Fruit fly (Drosophila melanogaster) whole organism, pupa: ENCODE data around the gene CadN.

Experiments used
- CG13204 ChIP-seq: fragments of 200-800 bp; sonication (Bioruptor generic); optimal IDR thresholded peaks from 2 replicates; lab custom pipeline; 2018; ENCODE audit warnings: missing biosample characterization, mild to moderate bottlenecking, missing genetic modification characterization, moderate library complexity
- CG14655 ChIP-seq: fragments of 200-800 bp; sonication (Bioruptor generic); optimal IDR thresholded peaks from 3 replicates; lab custom pipeline; 2017; ENCODE audit warnings: mild to moderate bottlenecking, missing biosample characterization, missing genetic modification reagents, missing genetic modification characterization
- CG15710 ChIP-seq: fragments of 200-800 bp; sonication (Bioruptor generic); optimal IDR thresholded peaks from 2 replicates; lab custom pipeline; 2018; ENCODE audit warnings: missing biosample characterization, mild to moderate bottlenecking, missing genetic modification characterization, moderate library complexity
- CG32121 ChIP-seq: fragments of 200-800 bp; sonication (Bioruptor generic); IDR thresholded peaks from 2 replicates; pipeline ENCODE4 v1.3.6; 2022; ENCODE audit warnings: missing biosample characterization, missing genetic modification characterization
- CG34367 ChIP-seq: fragments of 200-800 bp; sonication (Bioruptor generic); optimal IDR thresholded peaks from 2 replicates; lab custom pipeline; 2018; ENCODE audit warnings: missing biosample characterization, mild to moderate bottlenecking, missing genetic modification characterization
- CG4496 ChIP-seq: fragments of 200-800 bp; sonication (Bioruptor generic); IDR thresholded peaks from 3 replicates; pipeline ENCODE4 v1.3.6; 2022; ENCODE audit warnings: missing biosample characterization, missing genetic modification characterization
- CG9948 ChIP-seq: fragments of 200-800 bp; sonication (Bioruptor generic); optimal IDR thresholded peaks from 2 replicates; lab custom pipeline; 2018; ENCODE audit warnings: missing biosample characterization, mild to moderate bottlenecking, missing genetic modification characterization, moderate library complexity
- D1 ChIP-seq: fragments of 200-800 bp; sonication (Bioruptor generic); optimal IDR thresholded peaks from 2 replicates; lab custom pipeline; 2018; ENCODE audit warnings: missing biosample characterization, mild to moderate bottlenecking, missing genetic modification characterization, moderate library complexity
- EcR ChIP-seq: fragments of 200-800 bp; sonication (Bioruptor generic); optimal IDR thresholded peaks from 3 replicates; lab custom pipeline; 2019; ENCODE audit warnings: missing biosample characterization, missing genetic modification characterization, mild to moderate bottlenecking, moderate library complexity, missing genetic modification reagents
- Pif1A ChIP-seq: fragments of 200-800 bp; sonication (Bioruptor generic); optimal IDR thresholded peaks from 3 replicates; lab custom pipeline; 2016; ENCODE audit warnings: missing biosample characterization, missing genetic modification characterization
- Snoo ChIP-seq: fragments of 200-800 bp; sonication (Bioruptor generic); optimal IDR thresholded peaks from 3 replicates; lab custom pipeline; 2017; ENCODE audit warnings: missing biosample characterization, mild to moderate bottlenecking, missing genetic modification characterization, inconsistent platforms
- fd96Ca ChIP-seq: fragments of 200-800 bp; sonication (Bioruptor generic); IDR thresholded peaks from 3 replicates; pipeline ENCODE4 v1.3.6; 2022; ENCODE audit warnings: missing biosample characterization, missing genetic modification characterization
- gl ChIP-seq: fragments of 200-800 bp; sonication (Bioruptor generic); optimal IDR thresholded peaks from 2 replicates; lab custom pipeline; 2018; ENCODE audit warnings: missing biosample characterization, mild to moderate bottlenecking, missing genetic modification characterization
- rn ChIP-seq: fragments of 200-800 bp; sonication (Bioruptor generic); IDR thresholded peaks from 2 replicates; pipeline ENCODE4 v1.3.6; 2022; ENCODE audit warnings: missing biosample characterization, missing genetic modification characterization

dm6 chr2L:17740417-17740924 lies 37.7 kb downstream of the CadN start:
- TF ChIP-seq CG15710 (tag; lab: Kevin White, UChicago) (no peak), CG13204 (GFP tag; lab: Kevin White, UChicago) (no peak), CG14655 (no peak), CG32121 (no peak), CG9948 (tag; lab: Kevin White, UChicago) (no peak), rn (GFP tag; lab: Robert Waterston, UW) (no peak), fd96Ca (GFP tag; lab: Robert Waterston, UW) (no peak), D1 (tag; lab: Kevin White, UChicago) (no peak), CG4496 (GFP tag; lab: Robert Waterston, UW) (no peak), gl (tag; lab: Kevin White, UChicago) (no peak), CG34367 (tag; lab: Kevin White, UChicago) (no peak), Pif1A (GFP tag; lab: Kevin White, UChicago) (no peak), EcR (no peak), Snoo (no peak)
